Worm (Caenorhabditis elegans): ENCODE data around the gene dsl-1.

Gene dsl-1

ce11 chrIV:1157928-1158327 is 50.0 kb downstream of the dsl-1 start, which contains the start of gene C50A2.3:
TSS of gene C50A2.3 (minus strand) at chrIV:1158028.
- TF ChIP-seq sdz-12 (GFP tag; optimal IDR thresholded peaks at IDR 0.05): no peak
- no peak for TF ChIP-seq nhr-42 (GFP tag; IDR thresholded peaks at IDR 0.05)
- TF ChIP-seq mdt-29 (GFP tag; IDR thresholded peaks at IDR 0.05): no peak
- TF ChIP-seq hmg-1.1 (GFP tag; IDR thresholded peaks at IDR 0.05): no peak
- TF ChIP-seq dmd-8 (GFP tag; IDR thresholded peaks at IDR 0.05): no peak
- no peak for TF ChIP-seq aha-1 (tag)
- no peak for TF ChIP-seq ceh-44 (GFP tag; IDR thresholded peaks at IDR 0.05)
- TF ChIP-seq ztf-11 (tag; optimal IDR thresholded peaks at IDR 0.05): no peak
- no peak for TF ChIP-seq nhr-25 (tag; optimal IDR thresholded peaks at IDR 0.05; ENCODE audit: borderline replicate concordance, insufficient read depth)
- TF ChIP-seq nhr-6 (tag; optimal IDR thresholded peaks at IDR 0.05): no peak
- TF ChIP-seq zfp-2 (tag; optimal IDR thresholded peaks at IDR 0.05): no peak
- TF ChIP-seq daf-12 (tag; optimal IDR thresholded peaks at IDR 0.05): no peak
- no peak for TF ChIP-seq duxl-1 (tag; optimal IDR thresholded peaks at IDR 0.05; ENCODE audit: poor library complexity)
- no peak for TF ChIP-seq R02D3.7 (tag; optimal IDR thresholded peaks at IDR 0.05)
